Worm (Caenorhabditis elegans) whole organism, late embryonic: ENCODE results near the gene pot-1.

Source experiments
- C08G9.2 ChIP-seq: sonication (generic microtip); optimal IDR thresholded peaks from 2 replicates; lab custom pipeline; 2016; ENCODE audit warnings: mild to moderate bottlenecking, missing genetic modification characterization, moderate library complexity, missing compliant biosample characterization
- F13H6.1 ChIP-seq: sonication (generic microtip); optimal IDR thresholded peaks from 2 replicates; lab custom pipeline; 2016; ENCODE audit warnings: missing genetic modification characterization, missing compliant biosample characterization
- K02D7.2 ChIP-seq: sonication (generic microtip); optimal IDR thresholded peaks from 2 replicates; lab custom pipeline; 2017; ENCODE audit warnings: mild to moderate bottlenecking, missing genetic modification characterization, missing compliant biosample characterization
- K09A11.1 ChIP-seq: sonication (generic microtip); optimal IDR thresholded peaks from 2 replicates; lab custom pipeline; 2017; ENCODE audit warnings: antibody characterized with exemption, mild to moderate bottlenecking, missing genetic modification characterization, missing compliant biosample characterization; ENCODE audit not compliant: insufficient read depth
- ceh-45 ChIP-seq: fragments of 200-800 bp; sonication (Bioruptor generic); IDR thresholded peaks from 2 replicates; pipeline ENCODE4 v1.3.6; 2022; ENCODE audit warnings: missing genetic modification reagents, missing genetic modification characterization, missing compliant biosample characterization
- che-1 ChIP-seq: sonication (generic microtip); optimal IDR thresholded peaks from 2 replicates; lab custom pipeline; 2016; ENCODE audit warnings: mild to moderate bottlenecking, missing genetic modification characterization, missing compliant biosample characterization
- dve-1 ChIP-seq: sonication (generic microtip); optimal IDR thresholded peaks from 2 replicates; lab custom pipeline; 2017; ENCODE audit warnings: antibody characterized with exemption, mild to moderate bottlenecking, missing genetic modification characterization, missing compliant biosample characterization
- ets-4 ChIP-seq: sonication (generic microtip); optimal IDR thresholded peaks from 2 replicates; lab custom pipeline; 2016; ENCODE audit warnings: missing genetic modification characterization, missing compliant biosample characterization
- fkh-10 ChIP-seq: fragments of 150-350 bp; optimal IDR thresholded peaks from 2 replicates; lab custom pipeline; 2014; ENCODE audit warnings: missing biosample characterization, missing genetic modification reagents, missing genetic modification characterization
- nhr-11 ChIP-seq: fragments of 150-350 bp; optimal IDR thresholded peaks from 2 replicates; lab custom pipeline; 2014; ENCODE audit warnings: missing biosample characterization, missing genetic modification characterization
- sox-2 ChIP-seq: fragments of 200-800 bp; sonication (Bioruptor generic); IDR thresholded peaks from 2 replicates; pipeline ENCODE4 v1.3.6; 2022; ENCODE audit warnings: missing genetic modification reagents, missing genetic modification characterization, missing compliant biosample characterization

- TF ChIP-seq sox-2 (GFP tag; lab: Robert Waterston, UW) (no peak), K02D7.2 (tag; lab: Kevin White, UChicago) (no peak), K09A11.1 (tag; lab: Kevin White, UChicago) (no peak), F13H6.1 (tag; lab: Kevin White, UChicago) (no peak), che-1 (tag; lab: Kevin White, UChicago) (no peak), ceh-45 (GFP tag; lab: Robert Waterston, UW) (no peak), dve-1 (no peak), nhr-11 (tag; lab: Kevin White, UChicago) (no peak), ets-4 (no peak), C08G9.2 (tag; lab: Kevin White, UChicago) (no peak), fkh-10 (no peak)
These were observed 25.2 kb upstream of the pot-1 start, which contains the start of gene nuo-4 for ce11 chrIII:7158709-7159108.
